Fruit fly (Drosophila melanogaster) whole organism, larva: ENCODE data around the gene Indy-2.

ENCODE experiments used
- noc ChIP-seq: fragments of 200-800 bp; sonication (Bioruptor generic); optimal IDR thresholded peaks from 3 replicates; lab custom pipeline; 2019; ENCODE audit warnings: missing biosample characterization, mild to moderate bottlenecking, missing genetic modification characterization, moderate library complexity

Indy-2 gene

dm6 chr3R:20027841-20028240 is 14.7 kb upstream of the Indy-2 start, which contains the start of the genes CG4424 and CG4854:
Gene CG4424, minus strand, starts transcription at chr3R:20028040.
Gene CG4854, plus strand, starts transcription at chr3R:20028058.
- TF ChIP-seq noc (tag; lab: Kevin White, UChicago): no peak

DNA sequence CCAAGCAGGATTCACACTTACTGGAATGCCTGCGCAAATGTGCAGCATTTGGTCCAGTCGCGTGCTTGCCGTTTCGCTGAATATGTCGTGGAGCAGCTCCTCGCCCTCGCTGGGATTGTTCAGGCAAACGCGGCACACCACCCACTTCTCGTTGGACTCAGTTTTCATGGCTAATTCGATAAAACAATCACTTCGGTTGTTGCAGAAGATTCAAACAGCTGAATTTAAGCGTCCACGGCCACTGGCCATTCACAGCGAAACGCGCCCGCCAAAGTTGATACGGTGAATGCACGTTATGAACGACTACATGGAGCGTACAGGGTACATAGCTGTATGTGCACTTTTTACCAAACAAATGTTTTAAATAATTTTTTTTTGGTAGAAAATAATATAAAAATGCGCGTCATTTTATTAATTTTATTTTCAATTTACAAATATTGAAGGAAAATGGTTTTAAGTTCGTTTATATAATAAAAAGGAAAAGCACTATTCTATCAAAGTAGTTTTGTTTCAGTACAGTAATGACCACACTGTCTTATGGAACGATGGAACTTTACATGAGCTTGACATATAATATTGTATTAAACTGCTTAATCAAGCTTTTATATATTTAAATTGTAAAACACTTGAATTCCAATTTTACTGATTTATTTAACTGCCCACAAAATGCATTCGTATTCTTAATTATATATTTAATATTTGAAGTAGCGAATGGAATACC is 11.4 kb upstream of the Indy-2 start, which contains the start of gene trem:
Gene trem, minus strand, starts transcription at position 267 of the 721 bp plus-strand sequence.
- peak; percentile 75 for TF ChIP-seq noc (tag; lab: Kevin White, UChicago)

DNA sequence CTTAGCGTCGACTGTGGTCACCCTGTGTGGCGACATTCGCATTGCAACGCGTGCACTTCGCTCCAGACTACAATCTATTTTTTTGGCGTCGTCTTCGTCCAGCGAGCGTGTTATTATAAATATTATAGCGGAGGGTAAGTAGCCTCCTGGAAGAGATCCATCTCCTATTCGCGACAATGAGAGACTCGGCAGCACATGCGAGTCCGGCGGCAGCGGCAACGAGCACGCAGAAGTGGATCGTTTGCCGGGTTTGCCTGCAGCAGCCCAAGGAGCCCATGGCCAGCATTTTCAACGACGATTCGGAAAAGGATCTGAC is 10.8 kb upstream of the Indy-2 start, which contains the start of gene idc:
Gene idc, plus strand, starts transcription at position 60 of the 316 bp plus-strand sequence.
- no peak for TF ChIP-seq noc (tag; lab: Kevin White, UChicago)

- peak; percentile 68 for TF ChIP-seq noc (tag; lab: Kevin White, UChicago)
These were observed 6.7 kb upstream of the Indy-2 start, which contains the start of gene Regnase-1 for dm6 chr3R:20035887-20036286. Gene Regnase-1, minus strand, starts transcription at chr3R:20036056.

- no peak for TF ChIP-seq noc (tag; lab: Kevin White, UChicago)
These were observed 13.3 kb downstream of the Indy-2 start, which contains the start of gene CG17193 for dm6 chr3R:20055809-20056208. Gene CG17193, minus strand, starts transcription at chr3R:20056097.

DNA sequence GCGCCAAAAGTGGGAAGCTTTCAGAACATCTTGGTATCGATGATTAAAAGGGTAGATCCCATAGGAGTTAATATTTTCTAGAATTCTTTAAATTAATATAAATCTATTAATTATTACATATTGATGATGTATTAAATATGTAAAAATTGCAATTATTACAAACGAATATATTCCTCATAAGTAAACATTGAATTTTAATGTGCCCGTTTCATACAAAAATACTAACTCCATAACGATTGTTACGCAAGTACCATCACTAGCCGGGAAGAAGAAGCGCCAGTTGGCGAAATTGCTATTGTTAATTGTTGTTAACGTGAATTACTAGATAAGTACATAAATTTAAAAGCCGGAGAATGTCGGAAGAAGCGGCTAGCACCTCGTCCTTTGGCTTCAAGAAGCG is 14.9 kb downstream of the Indy-2 start, which contains the start of gene mdlc:
Gene mdlc, plus strand, starts transcription at position 248 of the 400 bp plus-strand sequence.
- TF ChIP-seq noc (tag; lab: Kevin White, UChicago): no peak

DNA sequence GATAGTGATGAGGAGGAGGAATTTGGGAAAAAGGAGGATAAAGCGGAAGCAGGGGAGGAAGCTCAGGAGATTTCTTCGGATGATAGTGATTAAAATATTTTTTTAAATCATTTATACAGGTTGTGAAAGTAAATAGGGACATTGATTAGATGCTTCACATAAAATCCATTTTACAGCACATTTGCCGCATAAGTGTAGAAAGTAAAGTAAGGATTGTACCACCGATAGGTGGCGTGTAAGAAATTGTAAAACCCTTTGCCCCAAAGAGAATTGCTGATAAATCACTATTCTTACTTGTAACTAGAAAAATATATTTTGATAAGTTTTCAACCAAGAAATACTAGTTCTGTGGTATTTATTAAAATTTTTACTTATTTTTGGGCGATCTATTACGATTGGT is 16.4 kb downstream of the Indy-2 start:
- TF ChIP-seq noc (tag; lab: Kevin White, UChicago): no peak

DNA sequence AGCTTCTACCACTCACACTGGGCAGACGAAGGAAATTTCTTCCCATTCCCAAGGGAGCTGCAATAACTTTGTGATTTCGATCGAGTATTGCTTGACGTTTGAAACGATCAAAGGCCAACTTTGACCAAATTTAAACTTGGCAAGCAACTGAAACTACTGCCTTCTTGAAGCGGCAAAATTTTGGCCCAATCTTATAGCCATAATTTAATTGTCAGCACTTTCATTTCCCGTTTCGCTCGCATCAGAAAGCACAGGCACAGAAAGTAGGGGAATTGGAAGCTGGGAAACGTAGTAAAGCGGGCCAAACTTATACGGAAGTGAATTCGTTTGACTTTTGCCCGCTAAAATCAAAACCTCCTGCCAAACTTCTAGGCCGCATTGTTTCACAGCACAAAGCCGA is 17.1 kb downstream of the Indy-2 start, which contains the start of gene CG4390:
Gene CG4390, minus strand, starts transcription at position 101 of the 400 bp plus-strand sequence.
- TF ChIP-seq noc (tag; lab: Kevin White, UChicago): no peak

dm6 chr3R:20066435-20066834 is 23.9 kb downstream of the Indy-2 start:
- TF ChIP-seq noc (tag; lab: Kevin White, UChicago): no peak

- TF ChIP-seq noc (tag; lab: Kevin White, UChicago): no peak
These were observed 37.6 kb downstream of the Indy-2 start for dm6 chr3R:20080205-20080604.

DNA sequence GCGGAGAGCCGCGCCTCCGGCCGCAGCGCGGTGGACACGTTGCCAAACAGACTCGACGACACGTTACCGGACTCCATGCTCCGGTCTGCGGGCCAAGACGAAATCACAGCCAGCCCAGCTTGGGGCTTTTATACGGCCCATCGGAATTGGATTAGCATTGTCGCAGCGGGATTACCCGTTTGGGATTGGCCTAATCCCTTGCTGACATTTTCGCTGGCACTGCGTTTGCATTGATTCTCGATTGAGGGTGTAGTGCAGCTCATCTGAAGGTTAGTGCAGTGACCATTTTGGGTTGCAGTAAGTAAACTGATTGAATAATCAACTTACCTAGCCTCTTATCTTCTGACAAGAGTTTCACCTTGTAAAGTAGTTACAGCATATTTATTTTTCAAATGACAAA is 39.8 kb downstream of the Indy-2 start, which contains the start of gene Rh3:
Gene Rh3, minus strand, starts transcription at position 101 of the 400 bp plus-strand sequence.
- TF ChIP-seq noc (tag; lab: Kevin White, UChicago): no peak
